Fruit fly (Drosophila melanogaster) whole organism, adult: ENCODE results near the gene CG15278.

ENCODE experiments used
- CG14711 ChIP-seq: fragments of 200-800 bp; sonication (Bioruptor generic); optimal IDR thresholded peaks from 2 replicates; lab custom pipeline; 2018; ENCODE audit warnings: missing biosample characterization, mild to moderate bottlenecking, missing genetic modification characterization, moderate library complexity
- CG7045 ChIP-seq: fragments of 200-800 bp; sonication (Bioruptor generic); optimal IDR thresholded peaks from 2 replicates; lab custom pipeline; 2017; ENCODE audit warnings: missing biosample characterization, mild to moderate bottlenecking, missing genetic modification characterization
- CG7101 ChIP-seq: fragments of 200-800 bp; sonication (Bioruptor generic); optimal IDR thresholded peaks from 2 replicates; lab custom pipeline; 2018; ENCODE audit warnings: missing biosample characterization, mild to moderate bottlenecking, missing genetic modification characterization, moderate library complexity
- cic ChIP-seq: fragments of 200-800 bp; sonication (Bioruptor generic); optimal IDR thresholded peaks from 2 replicates; lab custom pipeline; 2017; ENCODE audit warnings: missing biosample characterization, mild to moderate bottlenecking, missing genetic modification characterization, moderate library complexity
- tj ChIP-seq: fragments of 200-800 bp; sonication (Bioruptor generic); optimal IDR thresholded peaks from 3 replicates; lab custom pipeline; 2017; ENCODE audit warnings: missing biosample characterization, mild to moderate bottlenecking, missing genetic modification characterization, moderate library complexity

dm6 chr2L:14924290-14924689, 48.2 kb upstream of the CG15278 start, which contains the start of gene CG3491:
- TF ChIP-seq CG7045 = no peak
- TF ChIP-seq cic (GFP tag; lab: Kevin White, UChicago) = no peak
- no peak for TF ChIP-seq CG7101 (tag; lab: Kevin White, UChicago)
- no peak for TF ChIP-seq tj (GFP tag; lab: Kevin White, UChicago)
- no peak for TF ChIP-seq CG14711
